Worm (Caenorhabditis elegans) whole organism, late embryonic: Measurements from ENCODE around the gene K12D12.5.

Experiments
- C38D4.7 ChIP-seq: fragments of 200-800 bp; sonication (Bioruptor generic); optimal IDR thresholded peaks from 2 replicates; lab custom pipeline; 2018; ENCODE audit warnings: mild to moderate bottlenecking, missing genetic modification characterization, moderate library complexity, missing compliant biosample characterization
- ahr-1 ChIP-seq: sonication (generic microtip); optimal IDR thresholded peaks from 2 replicates; lab custom pipeline; 2016; ENCODE audit warnings: missing genetic modification characterization, missing compliant biosample characterization
- ceh-14 ChIP-seq: sonication (generic microtip); optimal IDR thresholded peaks from 2 replicates; lab custom pipeline; 2016; ENCODE audit warnings: missing genotype, missing genetic modification characterization, missing compliant biosample characterization
- ceh-18 ChIP-seq: sonication (generic microtip); optimal IDR thresholded peaks from 2 replicates; lab custom pipeline; 2016; ENCODE audit warnings: missing genetic modification characterization, missing compliant biosample characterization
- ceh-19 ChIP-seq: fragments of 200-800 bp; sonication (Bioruptor generic); optimal IDR thresholded peaks from 2 replicates; lab custom pipeline; 2018; ENCODE audit warnings: mild to moderate bottlenecking, missing genetic modification characterization, missing compliant biosample characterization
- ceh-2 ChIP-seq: sonication (generic microtip); optimal IDR thresholded peaks from 2 replicates; lab custom pipeline; 2016; ENCODE audit warnings: missing genotype, missing genetic modification characterization, missing compliant biosample characterization
- ceh-22 ChIP-seq: sonication (generic microtip); optimal IDR thresholded peaks from 2 replicates; lab custom pipeline; 2017; ENCODE audit warnings: missing biosample characterization, missing genetic modification characterization
- ceh-24 ChIP-seq: sonication (generic microtip); optimal IDR thresholded peaks from 2 replicates; lab custom pipeline; 2016; ENCODE audit warnings: mild to moderate bottlenecking, missing genetic modification characterization, missing compliant biosample characterization
- ceh-31 ChIP-seq: sonication (generic microtip); optimal IDR thresholded peaks from 2 replicates; lab custom pipeline; 2016; ENCODE audit warnings: missing genetic modification characterization, missing compliant biosample characterization
- ceh-34 ChIP-seq: sonication (generic microtip); optimal IDR thresholded peaks from 2 replicates; lab custom pipeline; 2016; ENCODE audit warnings: mild to moderate bottlenecking, missing genetic modification characterization, missing compliant biosample characterization
- ceh-45 ChIP-seq: fragments of 200-800 bp; sonication (Bioruptor generic); IDR thresholded peaks from 2 replicates; pipeline ENCODE4 v1.3.6; 2022; ENCODE audit warnings: missing genetic modification reagents, missing genetic modification characterization, missing compliant biosample characterization
- ceh-9 ChIP-seq: sonication (generic microtip); optimal IDR thresholded peaks from 2 replicates; lab custom pipeline; 2016; ENCODE audit warnings: mild to moderate bottlenecking, missing genetic modification characterization, inconsistent platforms, missing compliant biosample characterization
- dve-1 ChIP-seq: sonication (generic microtip); optimal IDR thresholded peaks from 2 replicates; lab custom pipeline; 2017; ENCODE audit warnings: antibody characterized with exemption, mild to moderate bottlenecking, missing genetic modification characterization, missing compliant biosample characterization
- elt-2 ChIP-seq: sonication (generic microtip); optimal IDR thresholded peaks from 2 replicates; lab custom pipeline; 2016; ENCODE audit warnings: missing genetic modification reagents, missing genetic modification characterization, missing compliant biosample characterization
- ets-4 ChIP-seq: sonication (generic microtip); optimal IDR thresholded peaks from 2 replicates; lab custom pipeline; 2016; ENCODE audit warnings: missing genetic modification characterization, missing compliant biosample characterization
- fax-1 ChIP-seq: sonication (generic microtip); optimal IDR thresholded peaks from 2 replicates; lab custom pipeline; 2016; ENCODE audit warnings: missing genotype, missing genetic modification characterization, missing compliant biosample characterization
- fkh-6 ChIP-seq: sonication (generic microtip); optimal IDR thresholded peaks from 2 replicates; lab custom pipeline; 2016; ENCODE audit warnings: missing genetic modification characterization, missing compliant biosample characterization
- gmeb-2 ChIP-seq: sonication (generic microtip); optimal IDR thresholded peaks from 2 replicates; lab custom pipeline; 2016; ENCODE audit warnings: missing genetic modification characterization, inconsistent platforms, missing compliant biosample characterization
- hlh-13 ChIP-seq: fragments of 200-800 bp; sonication (Bioruptor generic); optimal IDR thresholded peaks from 2 replicates; lab custom pipeline; 2018; ENCODE audit warnings: mild to moderate bottlenecking, missing genetic modification characterization, missing compliant biosample characterization
- hlh-30 ChIP-seq: sonication (generic microtip); optimal IDR thresholded peaks from 2 replicates; lab custom pipeline; 2017; ENCODE audit warnings: antibody characterized with exemption, missing genetic modification characterization, missing compliant biosample characterization; ENCODE audit not compliant: insufficient read depth
- hlh-6 ChIP-seq: sonication (generic microtip); optimal IDR thresholded peaks from 2 replicates; lab custom pipeline; 2016; ENCODE audit warnings: missing genotype, missing genetic modification characterization, missing compliant biosample characterization
- hlh-8 ChIP-seq: sonication (generic microtip); optimal IDR thresholded peaks from 2 replicates; lab custom pipeline; 2016; ENCODE audit warnings: missing genotype, missing genetic modification characterization, missing compliant biosample characterization
- mec-3 ChIP-seq: sonication (generic microtip); optimal IDR thresholded peaks from 2 replicates; lab custom pipeline; 2016; ENCODE audit warnings: borderline replicate concordance, missing genetic modification characterization, missing compliant biosample characterization
- nfya-1 ChIP-seq: sonication (generic microtip); optimal IDR thresholded peaks from 2 replicates; lab custom pipeline; 2017; ENCODE audit warnings: missing genetic modification characterization, mild to moderate bottlenecking, missing compliant biosample characterization, antibody characterized with exemption, moderate library complexity
- npax-4 ChIP-seq: sonication (generic microtip); optimal IDR thresholded peaks from 2 replicates; lab custom pipeline; 2016; ENCODE audit warnings: missing genetic modification characterization, missing compliant biosample characterization
- pat-9 ChIP-seq: fragments of 200-800 bp; sonication (Bioruptor generic); optimal IDR thresholded peaks from 2 replicates; lab custom pipeline; 2018; ENCODE audit warnings: mild to moderate bottlenecking, missing genetic modification characterization, moderate library complexity, missing compliant biosample characterization
- pqm-1 ChIP-seq: sonication (generic microtip); optimal IDR thresholded peaks from 2 replicates; lab custom pipeline; 2016; ENCODE audit warnings: missing genetic modification characterization, missing compliant biosample characterization
- pros-1 ChIP-seq: fragments of 150-350 bp; optimal IDR thresholded peaks from 2 replicates; lab custom pipeline; 2014; ENCODE audit warnings: missing biosample characterization, missing genetic modification reagents, missing genetic modification characterization
- ref-2 ChIP-seq: sonication (generic microtip); optimal IDR thresholded peaks from 2 replicates; lab custom pipeline; 2016; ENCODE audit warnings: missing genetic modification characterization, missing compliant biosample characterization
- rnt-1 ChIP-seq: sonication (generic microtip); optimal IDR thresholded peaks from 2 replicates; lab custom pipeline; 2016; ENCODE audit warnings: missing genetic modification characterization, missing compliant biosample characterization
- sdc-2 ChIP-seq: sonication (generic microtip); optimal IDR thresholded peaks from 2 replicates; lab custom pipeline; 2016; ENCODE audit warnings: missing genotype, missing genetic modification characterization, missing compliant biosample characterization
- sox-4 ChIP-seq: sonication (generic microtip); optimal IDR thresholded peaks from 2 replicates; lab custom pipeline; 2017; ENCODE audit warnings: mild to moderate bottlenecking, missing genetic modification characterization, inconsistent platforms, missing compliant biosample characterization
- tbx-2 ChIP-seq: sonication (generic microtip); optimal IDR thresholded peaks from 2 replicates; lab custom pipeline; 2016; ENCODE audit warnings: missing genetic modification characterization, missing compliant biosample characterization
- tbx-7 ChIP-seq: sonication (generic microtip); optimal IDR thresholded peaks from 2 replicates; lab custom pipeline; 2016; ENCODE audit warnings: missing genotype, missing genetic modification characterization, missing compliant biosample characterization
- unc-42 ChIP-seq: sonication (generic microtip); optimal IDR thresholded peaks from 2 replicates; lab custom pipeline; 2016; ENCODE audit warnings: missing genotype, missing genetic modification characterization, missing compliant biosample characterization
- unc-55 ChIP-seq: sonication (generic microtip); optimal IDR thresholded peaks from 2 replicates; lab custom pipeline; 2017; ENCODE audit warnings: missing biosample characterization, missing genetic modification reagents, missing genetic modification characterization

The K12D12.5 gene

DNA sequence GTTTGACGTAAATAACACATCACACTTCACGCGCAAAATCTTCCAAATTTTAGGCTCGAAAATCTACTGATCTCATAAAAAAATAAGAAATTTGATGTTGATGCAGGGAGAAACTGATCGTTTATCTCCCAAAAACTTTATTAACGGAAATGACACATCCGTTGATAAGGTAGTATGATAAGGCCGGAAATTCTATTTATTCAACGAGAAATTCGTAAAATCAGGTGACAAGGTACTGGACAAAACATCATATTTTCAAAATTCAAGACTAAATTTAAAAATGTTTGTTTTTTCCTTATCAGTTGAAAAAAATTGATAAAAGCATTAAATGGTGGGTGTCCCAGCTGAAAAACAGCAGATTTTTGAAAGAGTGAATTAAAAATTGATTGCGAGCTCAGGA is 996 bp upstream of the K12D12.5 start:
- no peak for TF ChIP-seq unc-42 (tag; lab: Kevin White, UChicago)
- no peak for TF ChIP-seq hlh-30 (tag; lab: Kevin White, UChicago)
- TF ChIP-seq ceh-9 (tag; lab: Kevin White, UChicago), result no peak
- TF ChIP-seq pqm-1 (tag; lab: Kevin White, UChicago), result no peak
- no peak for TF ChIP-seq ceh-2 (tag; lab: Kevin White, UChicago)
- no peak for TF ChIP-seq fkh-6 (tag; lab: Kevin White, UChicago)
- TF ChIP-seq ceh-18 (tag; lab: Kevin White, UChicago), result no peak
- peak; percentile 26 for TF ChIP-seq elt-2 (tag; lab: Kevin White, UChicago)

DNA sequence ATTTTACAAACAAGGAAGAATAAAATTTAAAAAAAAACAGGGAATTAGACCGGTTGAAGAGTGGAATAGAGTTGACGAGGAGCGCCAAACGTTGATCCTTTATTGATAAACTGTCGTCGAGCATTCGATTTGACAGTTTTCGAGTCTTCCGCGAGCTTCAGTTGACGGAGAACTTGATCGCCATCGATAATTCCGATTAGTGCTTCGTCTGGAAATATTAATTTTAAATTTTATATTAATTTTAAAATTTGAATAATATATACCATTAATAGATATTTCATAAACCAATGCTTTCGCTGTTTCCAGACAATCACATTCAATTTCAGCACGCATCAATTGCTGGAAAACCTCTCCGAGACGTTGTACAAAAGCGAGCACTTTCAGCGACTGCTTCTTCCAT is 4.8 kb downstream of the K12D12.5 start, which contains the start of gene K12D12.4:
Gene K12D12.4, minus strand, starts transcription at position 101 of the 400 bp plus-strand sequence.
- no peak for TF ChIP-seq npax-4 (tag; lab: Kevin White, UChicago)
- no peak for TF ChIP-seq pat-9 (tag; lab: Kevin White, UChicago)
- no peak for TF ChIP-seq hlh-8
- TF ChIP-seq sox-4 (tag; lab: Kevin White, UChicago), result no peak
- no peak for TF ChIP-seq rnt-1 (tag; lab: Kevin White, UChicago)
- TF ChIP-seq pqm-1 (tag; lab: Kevin White, UChicago), result no peak
- no peak for TF ChIP-seq ceh-14 (tag; lab: Kevin White, UChicago)
- no peak for TF ChIP-seq nfya-1
- no peak for TF ChIP-seq ceh-22
- TF ChIP-seq ceh-45, result no peak
- no peak for TF ChIP-seq fax-1
- TF ChIP-seq sdc-2 (tag; lab: Kevin White, UChicago), result no peak
- TF ChIP-seq tbx-7, result no peak
- TF ChIP-seq, all 69 proteins: peak for 0

DNA sequence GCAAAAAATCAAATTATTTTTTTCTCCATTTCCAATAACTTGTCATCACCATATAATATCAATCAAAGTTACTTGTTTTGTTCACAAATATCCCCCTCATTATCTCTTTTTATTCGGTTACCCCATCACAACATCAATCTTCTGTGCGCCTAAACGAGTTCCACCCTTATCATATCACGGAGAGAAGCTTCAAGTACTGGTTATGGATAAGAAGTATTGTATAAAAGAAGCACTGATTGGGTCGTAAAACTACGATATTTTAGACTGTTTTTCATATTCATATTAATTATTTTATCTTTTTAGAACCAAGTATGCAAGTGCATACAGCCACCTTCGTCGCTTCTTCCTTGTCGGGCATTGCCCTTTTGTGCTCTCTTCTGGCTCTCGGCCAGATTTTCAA is 7.4 kb downstream of the K12D12.5 start, which contains the start of gene col-84:
Gene col-84, plus strand, starts transcription at position 301 of the 400 bp plus-strand sequence.
- TF ChIP-seq ceh-14 (tag; lab: Kevin White, UChicago) (no peak), ceh-24 (tag; lab: Kevin White, UChicago) (no peak), mec-3 (no peak), ets-4 (no peak)

DNA sequence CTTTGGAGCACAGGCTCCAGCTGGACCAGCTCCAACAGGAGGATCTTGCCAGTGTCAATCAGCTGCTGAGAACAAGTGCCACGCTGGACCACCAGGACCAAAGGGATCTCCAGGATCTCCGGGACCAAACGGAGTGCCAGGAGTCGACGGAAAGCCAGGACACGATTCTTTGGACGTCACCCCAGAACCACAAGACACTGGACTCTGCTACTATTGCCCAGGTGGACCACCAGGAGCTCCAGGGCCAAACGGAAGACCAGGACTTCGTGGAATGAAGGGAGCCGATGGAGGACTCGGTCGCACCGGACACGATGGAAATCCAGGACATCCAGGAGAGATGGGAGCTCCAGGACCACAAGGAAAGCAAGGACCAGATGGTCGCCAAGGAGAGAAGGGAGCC is 8.1 kb downstream of the K12D12.5 start:
- TF ChIP-seq mec-3, result peak; percentile 46
- TF ChIP-seq gmeb-2 (tag; lab: Kevin White, UChicago), result no peak
- TF ChIP-seq hlh-13 (GFP tag; lab: Kevin White, UChicago), result no peak
- TF ChIP-seq ceh-34, result no peak
- TF ChIP-seq, all 69 proteins: peak for 1

DNA sequence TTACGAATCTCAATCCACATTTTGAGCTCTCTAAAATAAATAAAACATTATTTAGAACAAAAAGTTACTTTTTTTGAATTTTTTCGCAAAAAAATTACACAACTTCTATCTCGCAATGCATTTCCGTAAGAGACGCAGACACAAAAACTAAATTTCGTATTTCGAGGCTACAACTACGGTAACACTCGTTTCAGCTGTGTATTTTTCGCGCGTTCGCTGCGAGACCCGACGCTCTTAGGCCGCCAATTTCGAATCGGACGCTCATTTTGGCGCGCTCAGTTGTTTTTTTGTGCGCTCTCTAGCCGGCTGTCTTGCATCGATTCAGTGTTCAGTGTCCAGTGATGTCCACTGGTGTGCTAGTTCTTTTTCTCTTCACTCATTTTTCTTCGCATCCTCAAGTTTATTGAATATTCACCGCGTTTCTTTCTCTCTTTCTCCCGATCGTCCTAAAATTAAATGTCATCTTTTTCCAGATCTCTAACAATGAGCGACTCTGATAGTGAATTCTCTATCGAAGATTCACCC is 13.9 kb downstream of the K12D12.5 start, which contains the start of the genes npp-3 and top-2:
Gene npp-3, minus strand, starts transcription at position 115 of the 525 bp plus-strand sequence.
Gene top-2, plus strand, starts transcription at position 475 of the 525 bp plus-strand sequence.
- TF ChIP-seq hlh-30 (tag; lab: Kevin White, UChicago) (peak; percentile 51), fax-1 (no peak), ref-2 (tag; lab: Kevin White, UChicago) (peak; percentile 62), ahr-1 (tag; lab: Kevin White, UChicago) (no peak), nfya-1 (peak; percentile 96), ceh-19 (GFP tag; lab: Kevin White, UChicago) (no peak), ceh-31 (tag; lab: Kevin White, UChicago) (peak; percentile 74), tbx-2 (tag; lab: Kevin White, UChicago) (peak; percentile 59), sox-4 (tag; lab: Kevin White, UChicago) (no peak), ceh-34 (peak; percentile 58), hlh-6 (tag; lab: Kevin White, UChicago) (no peak), ceh-18 (tag; lab: Kevin White, UChicago) (peak; percentile 80), pros-1 (tag; lab: Kevin White, UChicago) (peak; percentile 45), dve-1 (peak; percentile 55), ceh-24 (tag; lab: Kevin White, UChicago) (no peak), C38D4.7 (GFP tag; lab: Kevin White, UChicago) (no peak), unc-55 (peak; percentile 74), unc-42 (tag; lab: Kevin White, UChicago) (peak; percentile 76)
